Worm (Caenorhabditis elegans): Measurements from ENCODE around the gene snf-7.

Gene snf-7

DNA sequence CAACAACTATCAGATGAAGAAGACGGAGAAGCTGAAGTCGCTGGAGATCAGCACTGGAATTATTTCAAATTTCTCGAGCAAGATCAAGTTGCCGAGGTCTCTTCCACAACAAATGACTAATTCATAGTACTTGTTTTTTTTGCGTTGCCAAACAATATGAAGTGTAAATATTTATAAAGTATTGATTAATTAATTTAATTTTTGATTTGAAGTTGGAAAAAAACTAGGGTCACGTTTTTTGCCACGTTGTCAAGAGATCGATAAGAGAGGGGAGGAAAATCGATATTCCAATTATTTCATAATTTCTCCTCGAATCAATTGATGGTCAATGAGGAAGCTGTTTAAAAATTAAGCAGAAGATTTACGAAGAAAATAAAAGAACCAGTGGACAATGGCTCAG is at the start of gene snf-7:
Gene snf-7, plus strand, starts transcription at position 301 of the 400 bp plus-strand sequence.
- TF ChIP-seq tra-4 (tag; optimal IDR thresholded peaks at IDR 0.05) = no peak
- no peak for TF ChIP-seq hnd-1 (tag; optimal IDR thresholded peaks at IDR 0.05)
- TF ChIP-seq pes-1 (GFP tag; IDR thresholded peaks at IDR 0.05) = no peak
- TF ChIP-seq scrt-1 (GFP tag; IDR thresholded peaks at IDR 0.05) = no peak
- no peak for TF ChIP-seq flt-1 (GFP tag; IDR thresholded peaks at IDR 0.05)
- no peak for TF ChIP-seq ceh-13 (GFP tag; optimal IDR thresholded peaks at IDR 0.05)
- TF ChIP-seq hmg-4 (GFP tag; optimal IDR thresholded peaks at IDR 0.05) = no peak
- no peak for TF ChIP-seq B0310.2 (tag; optimal IDR thresholded peaks at IDR 0.05)
- no peak for TF ChIP-seq ets-7 (tag; optimal IDR thresholded peaks at IDR 0.05)
- TF ChIP-seq ceh-36 (tag; optimal IDR thresholded peaks at IDR 0.05) = no peak
- no peak for TF ChIP-seq ama-1 (optimal IDR thresholded peaks at IDR 0.05)

DNA sequence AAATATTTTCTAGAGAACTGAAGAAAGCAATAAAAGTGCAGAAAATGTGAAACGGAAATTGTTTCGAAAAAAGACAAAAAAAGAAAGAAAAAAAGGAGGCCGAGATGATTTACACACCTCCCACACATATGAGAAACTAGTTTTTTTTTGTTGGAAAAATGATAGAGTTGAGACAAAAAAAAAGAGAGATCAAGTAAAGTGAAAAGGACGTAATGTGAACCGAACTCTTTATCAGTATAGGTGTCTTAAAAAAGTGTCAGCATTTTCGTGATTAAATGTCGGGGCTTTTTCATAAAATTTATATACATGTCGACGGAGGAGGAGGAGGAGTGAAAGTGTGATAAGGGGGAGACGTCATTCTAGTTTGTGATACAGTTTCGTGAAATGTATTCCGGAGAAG is 46.0 kb upstream of the snf-7 start:
- TF ChIP-seq hnd-1 (tag; optimal IDR thresholded peaks at IDR 0.05) (no peak), pes-1 (GFP tag; IDR thresholded peaks at IDR 0.05) (no peak), B0310.2 (tag; optimal IDR thresholded peaks at IDR 0.05) (no peak), tbx-37 (GFP tag; conservative IDR thresholded peaks at IDR 0.05) (no peak), aly-1 (tag; optimal IDR thresholded peaks at IDR 0.05) (no peak), F13C5.2 (tag; optimal IDR thresholded peaks at IDR 0.05) (no peak), ceh-36 (tag; optimal IDR thresholded peaks at IDR 0.05) (no peak)

DNA sequence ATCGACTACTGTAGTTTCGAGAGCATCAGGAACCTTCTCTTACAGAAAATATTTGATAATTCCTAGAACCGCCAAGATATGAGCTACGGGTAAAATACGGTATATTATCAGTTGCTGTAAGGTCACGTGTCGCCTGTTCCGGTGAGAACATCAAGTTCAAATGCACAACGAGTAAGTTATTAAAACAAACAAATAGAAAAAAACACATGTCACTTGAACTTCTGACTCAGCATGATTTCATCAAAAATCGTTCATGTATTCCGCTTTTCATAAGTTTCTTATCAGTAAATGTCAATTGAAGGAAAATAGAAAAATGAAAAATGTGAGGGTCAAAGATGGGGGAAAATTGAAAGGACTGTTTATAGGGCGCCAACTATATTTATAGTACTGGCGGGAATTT is 44.6 kb upstream of the snf-7 start:
- TF ChIP-seq F13C5.2 (tag; optimal IDR thresholded peaks at IDR 0.05) (no peak), flt-1 (GFP tag; IDR thresholded peaks at IDR 0.05) (no peak), tra-4 (tag; optimal IDR thresholded peaks at IDR 0.05) (no peak), ama-1 (optimal IDR thresholded peaks at IDR 0.05) (no peak), pes-1 (GFP tag; IDR thresholded peaks at IDR 0.05) (no peak), B0310.2 (tag; optimal IDR thresholded peaks at IDR 0.05) (no peak), ceh-36 (tag; optimal IDR thresholded peaks at IDR 0.05) (no peak), aly-1 (tag; optimal IDR thresholded peaks at IDR 0.05) (no peak), ceh-13 (GFP tag; optimal IDR thresholded peaks at IDR 0.05) (no peak), sea-1 (GFP tag; conservative IDR thresholded peaks at IDR 0.05) (no peak), tbx-11 (GFP tag; IDR thresholded peaks at IDR 0.05) (no peak), ets-7 (tag; optimal IDR thresholded peaks at IDR 0.05) (no peak), hmg-4 (GFP tag; optimal IDR thresholded peaks at IDR 0.05) (no peak), tbx-37 (GFP tag; conservative IDR thresholded peaks at IDR 0.05) (no peak), hnd-1 (tag; optimal IDR thresholded peaks at IDR 0.05) (no peak), hmbx-1 (tag; optimal IDR thresholded peaks at IDR 0.05) (no peak), scrt-1 (GFP tag; IDR thresholded peaks at IDR 0.05) (no peak)

DNA sequence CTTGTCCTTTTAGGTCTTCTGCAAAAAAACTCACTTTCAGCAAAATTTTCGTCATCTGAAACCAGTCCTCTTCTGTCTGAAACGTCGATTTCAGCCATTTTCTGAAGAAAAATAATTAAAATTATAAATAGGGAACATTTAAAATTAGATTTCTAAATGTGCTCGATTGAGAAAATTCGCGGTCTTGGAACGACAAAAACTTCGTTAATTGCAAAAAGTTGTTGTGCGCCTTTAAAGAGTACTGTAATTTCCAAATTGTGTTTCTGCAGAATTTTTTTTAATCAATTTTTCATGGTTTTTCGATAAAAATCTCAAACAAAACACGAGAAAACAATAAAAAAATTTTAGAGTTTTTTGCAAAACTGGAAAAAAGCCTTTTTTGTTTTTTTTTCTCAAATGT is 38.4 kb upstream of the snf-7 start, which contains the start of gene ttm-1:
Gene ttm-1, minus strand, starts transcription at position 101 of the 400 bp plus-strand sequence.
- no peak for TF ChIP-seq ceh-13 (GFP tag; optimal IDR thresholded peaks at IDR 0.05)

DNA sequence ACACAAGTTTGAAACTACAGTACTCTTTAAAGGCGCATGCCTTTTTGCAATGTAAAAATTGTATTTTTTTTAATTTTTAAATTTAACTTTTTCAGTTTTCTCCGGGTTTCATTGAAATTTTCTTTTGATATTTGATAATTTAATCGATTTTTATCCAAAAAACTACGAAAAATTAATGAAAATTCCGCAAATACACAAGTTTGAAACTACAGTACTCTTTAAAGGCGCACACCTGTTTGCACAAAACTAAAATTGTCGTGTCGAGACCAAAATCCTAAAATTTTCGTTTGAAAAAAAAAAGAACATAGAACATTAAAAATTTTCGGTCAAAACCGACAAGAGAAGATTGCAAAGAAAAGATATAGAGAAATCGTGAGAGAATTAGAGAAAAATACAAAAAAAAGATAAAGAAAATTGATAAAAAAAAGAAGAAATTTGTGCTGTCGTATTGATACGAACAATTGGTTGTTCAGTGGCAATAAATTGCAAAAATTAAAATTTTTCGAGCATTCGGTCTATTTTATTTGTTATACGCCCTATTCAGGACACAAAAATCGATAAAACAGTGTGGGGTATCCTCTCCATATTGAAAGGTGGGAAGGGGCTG is 37.7 kb upstream of the snf-7 start:
- no peak for TF ChIP-seq hmbx-1 (tag; optimal IDR thresholded peaks at IDR 0.05)
- no peak for TF ChIP-seq hnd-1 (tag; optimal IDR thresholded peaks at IDR 0.05)
- no peak for TF ChIP-seq aly-1 (tag; optimal IDR thresholded peaks at IDR 0.05)
- no peak for TF ChIP-seq tra-4 (tag; optimal IDR thresholded peaks at IDR 0.05)
- TF ChIP-seq tbx-11 (GFP tag; IDR thresholded peaks at IDR 0.05) = no peak
- TF ChIP-seq B0310.2 (tag; optimal IDR thresholded peaks at IDR 0.05) = no peak
- TF ChIP-seq flt-1 (GFP tag; IDR thresholded peaks at IDR 0.05) = no peak
- TF ChIP-seq ets-7 (tag; optimal IDR thresholded peaks at IDR 0.05) = no peak
- no peak for TF ChIP-seq ceh-36 (tag; optimal IDR thresholded peaks at IDR 0.05)
- no peak for TF ChIP-seq scrt-1 (GFP tag; IDR thresholded peaks at IDR 0.05)
- no peak for TF ChIP-seq tbx-37 (GFP tag; conservative IDR thresholded peaks at IDR 0.05)
- no peak for TF ChIP-seq pes-1 (GFP tag; IDR thresholded peaks at IDR 0.05)
- TF ChIP-seq sea-1 (GFP tag; conservative IDR thresholded peaks at IDR 0.05) = no peak
- no peak for TF ChIP-seq ceh-13 (GFP tag; optimal IDR thresholded peaks at IDR 0.05)
- TF ChIP-seq ama-1 (optimal IDR thresholded peaks at IDR 0.05) = no peak
- no peak for TF ChIP-seq F13C5.2 (tag; optimal IDR thresholded peaks at IDR 0.05)
- TF ChIP-seq hmg-4 (GFP tag; optimal IDR thresholded peaks at IDR 0.05) = no peak

DNA sequence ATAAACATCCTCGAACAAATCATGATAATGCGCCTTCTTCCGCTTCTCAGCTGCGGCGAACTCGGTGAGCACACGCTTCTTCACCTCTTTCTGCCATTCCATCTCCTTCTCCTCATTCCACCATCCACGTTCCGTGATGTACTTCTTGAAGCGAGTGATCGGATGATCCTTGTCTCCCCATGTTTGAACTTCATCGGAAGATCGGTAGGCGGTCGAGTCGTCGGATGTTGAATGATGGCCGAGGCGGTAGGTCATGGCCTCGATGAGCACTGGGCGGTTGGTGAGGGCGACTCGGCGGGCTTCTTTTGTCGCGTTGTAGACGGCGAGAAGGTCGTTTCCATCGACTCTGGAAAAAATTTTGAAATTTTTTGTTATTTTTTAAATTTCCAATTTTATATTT is 36.9 kb upstream of the snf-7 start:
- TF ChIP-seq tbx-37 (GFP tag; conservative IDR thresholded peaks at IDR 0.05) (no peak), tra-4 (tag; optimal IDR thresholded peaks at IDR 0.05) (no peak), flt-1 (GFP tag; IDR thresholded peaks at IDR 0.05) (no peak), ceh-13 (GFP tag; optimal IDR thresholded peaks at IDR 0.05) (no peak), tbx-11 (GFP tag; IDR thresholded peaks at IDR 0.05) (no peak), ceh-36 (tag; optimal IDR thresholded peaks at IDR 0.05) (no peak), hmg-4 (GFP tag; optimal IDR thresholded peaks at IDR 0.05) (no peak), B0310.2 (tag; optimal IDR thresholded peaks at IDR 0.05) (no peak), pes-1 (GFP tag; IDR thresholded peaks at IDR 0.05) (no peak), sea-1 (GFP tag; conservative IDR thresholded peaks at IDR 0.05) (no peak), scrt-1 (GFP tag; IDR thresholded peaks at IDR 0.05) (no peak), ets-7 (tag; optimal IDR thresholded peaks at IDR 0.05) (no peak), F13C5.2 (tag; optimal IDR thresholded peaks at IDR 0.05) (no peak), ama-1 (optimal IDR thresholded peaks at IDR 0.05) (no peak), hmbx-1 (tag; optimal IDR thresholded peaks at IDR 0.05) (no peak), hnd-1 (tag; optimal IDR thresholded peaks at IDR 0.05) (no peak), aly-1 (tag; optimal IDR thresholded peaks at IDR 0.05) (no peak)

DNA sequence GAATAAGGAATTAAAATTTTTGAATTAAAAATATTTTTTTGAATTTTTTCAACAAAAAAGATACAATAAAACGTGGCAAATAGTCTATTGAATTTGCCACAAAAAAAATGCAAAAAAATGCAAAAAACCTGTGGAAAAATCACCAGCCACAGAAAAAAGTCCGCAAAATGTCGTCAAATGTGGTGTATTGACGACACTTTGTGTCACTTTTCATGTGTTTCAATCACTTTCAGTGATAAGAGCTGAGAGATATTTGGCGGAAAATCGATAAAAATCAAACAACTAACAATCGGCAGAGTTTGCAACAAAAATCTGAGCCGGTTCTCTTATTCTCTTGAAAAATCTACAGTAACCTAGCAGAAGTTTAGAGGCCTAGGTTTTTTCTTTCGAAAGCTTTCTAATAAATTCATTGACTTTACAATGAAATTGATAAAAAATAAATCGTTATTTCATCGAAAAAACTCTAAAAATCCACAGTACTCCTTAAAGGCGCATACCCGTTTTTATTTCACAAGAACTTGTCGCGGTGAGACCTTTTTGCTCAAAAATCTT is 33.4 kb upstream of the snf-7 start:
- TF ChIP-seq tbx-11 (GFP tag; IDR thresholded peaks at IDR 0.05) (no peak), aly-1 (tag; optimal IDR thresholded peaks at IDR 0.05) (no peak), F13C5.2 (tag; optimal IDR thresholded peaks at IDR 0.05) (no peak), flt-1 (GFP tag; IDR thresholded peaks at IDR 0.05) (no peak), pes-1 (GFP tag; IDR thresholded peaks at IDR 0.05) (no peak), tra-4 (tag; optimal IDR thresholded peaks at IDR 0.05) (no peak), hnd-1 (tag; optimal IDR thresholded peaks at IDR 0.05) (no peak), ceh-36 (tag; optimal IDR thresholded peaks at IDR 0.05) (no peak)
